Worm (Caenorhabditis elegans) whole organism, late embryonic: ENCODE results near the gene oig-4.

Source experiments
- C38D4.7 ChIP-seq: fragments of 200-800 bp; sonication (Bioruptor generic); optimal IDR thresholded peaks from 2 replicates; lab custom pipeline; 2018; ENCODE audit warnings: mild to moderate bottlenecking, missing genetic modification characterization, moderate library complexity, missing compliant biosample characterization
- K02D7.2 ChIP-seq: sonication (generic microtip); optimal IDR thresholded peaks from 2 replicates; lab custom pipeline; 2017; ENCODE audit warnings: mild to moderate bottlenecking, missing genetic modification characterization, missing compliant biosample characterization
- K09A11.1 ChIP-seq: sonication (generic microtip); optimal IDR thresholded peaks from 2 replicates; lab custom pipeline; 2017; ENCODE audit warnings: antibody characterized with exemption, mild to moderate bottlenecking, missing genetic modification characterization, missing compliant biosample characterization; ENCODE audit not compliant: insufficient read depth
- T23F11.4 ChIP-seq: fragments of 200-800 bp; sonication (Bioruptor generic); optimal IDR thresholded peaks from 2 replicates; lab custom pipeline; 2018; ENCODE audit warnings: mild to moderate bottlenecking, missing genetic modification characterization, missing compliant biosample characterization
- Y22D7AL.16 ChIP-seq: sonication (generic microtip); optimal IDR thresholded peaks from 2 replicates; lab custom pipeline; 2016; ENCODE audit warnings: missing genetic modification characterization, missing compliant biosample characterization
- ahr-1 ChIP-seq: sonication (generic microtip); optimal IDR thresholded peaks from 2 replicates; lab custom pipeline; 2016; ENCODE audit warnings: missing genetic modification characterization, missing compliant biosample characterization
- ceh-18 ChIP-seq: sonication (generic microtip); optimal IDR thresholded peaks from 2 replicates; lab custom pipeline; 2016; ENCODE audit warnings: missing genetic modification characterization, missing compliant biosample characterization
- ceh-19 ChIP-seq: fragments of 200-800 bp; sonication (Bioruptor generic); optimal IDR thresholded peaks from 2 replicates; lab custom pipeline; 2018; ENCODE audit warnings: mild to moderate bottlenecking, missing genetic modification characterization, missing compliant biosample characterization
- ceh-2 ChIP-seq: sonication (generic microtip); optimal IDR thresholded peaks from 2 replicates; lab custom pipeline; 2016; ENCODE audit warnings: missing genotype, missing genetic modification characterization, missing compliant biosample characterization
- ceh-24 ChIP-seq: sonication (generic microtip); optimal IDR thresholded peaks from 2 replicates; lab custom pipeline; 2016; ENCODE audit warnings: mild to moderate bottlenecking, missing genetic modification characterization, missing compliant biosample characterization
- ceh-48 ChIP-seq: sonication (generic microtip); optimal IDR thresholded peaks from 2 replicates; lab custom pipeline; 2016; ENCODE audit warnings: missing genetic modification characterization, inconsistent platforms, missing compliant biosample characterization
- ceh-9 ChIP-seq: sonication (generic microtip); optimal IDR thresholded peaks from 2 replicates; lab custom pipeline; 2016; ENCODE audit warnings: mild to moderate bottlenecking, missing genetic modification characterization, inconsistent platforms, missing compliant biosample characterization
- che-1 ChIP-seq: sonication (generic microtip); optimal IDR thresholded peaks from 2 replicates; lab custom pipeline; 2016; ENCODE audit warnings: mild to moderate bottlenecking, missing genetic modification characterization, missing compliant biosample characterization
- dve-1 ChIP-seq: sonication (generic microtip); optimal IDR thresholded peaks from 2 replicates; lab custom pipeline; 2017; ENCODE audit warnings: antibody characterized with exemption, mild to moderate bottlenecking, missing genetic modification characterization, missing compliant biosample characterization
- elt-2 ChIP-seq: sonication (generic microtip); optimal IDR thresholded peaks from 2 replicates; lab custom pipeline; 2016; ENCODE audit warnings: missing genetic modification reagents, missing genetic modification characterization, missing compliant biosample characterization
- elt-4 ChIP-seq: sonication (generic microtip); optimal IDR thresholded peaks from 2 replicates; lab custom pipeline; 2016; ENCODE audit warnings: missing genetic modification characterization, missing compliant biosample characterization
- ets-4 ChIP-seq: sonication (generic microtip); optimal IDR thresholded peaks from 2 replicates; lab custom pipeline; 2016; ENCODE audit warnings: missing genetic modification characterization, missing compliant biosample characterization
- eyg-1 ChIP-seq: sonication (generic microtip); optimal IDR thresholded peaks from 2 replicates; lab custom pipeline; 2016; ENCODE audit warnings: missing genotype, missing genetic modification characterization, missing compliant biosample characterization
- fax-1 ChIP-seq: sonication (generic microtip); optimal IDR thresholded peaks from 2 replicates; lab custom pipeline; 2016; ENCODE audit warnings: missing genotype, missing genetic modification characterization, missing compliant biosample characterization
- fkh-10 ChIP-seq: fragments of 150-350 bp; optimal IDR thresholded peaks from 2 replicates; lab custom pipeline; 2014; ENCODE audit warnings: missing biosample characterization, missing genetic modification reagents, missing genetic modification characterization
- fkh-6 ChIP-seq: sonication (generic microtip); optimal IDR thresholded peaks from 2 replicates; lab custom pipeline; 2016; ENCODE audit warnings: missing genetic modification characterization, missing compliant biosample characterization
- gmeb-2 ChIP-seq: sonication (generic microtip); optimal IDR thresholded peaks from 2 replicates; lab custom pipeline; 2016; ENCODE audit warnings: missing genetic modification characterization, inconsistent platforms, missing compliant biosample characterization
- hlh-13 ChIP-seq: fragments of 200-800 bp; sonication (Bioruptor generic); optimal IDR thresholded peaks from 2 replicates; lab custom pipeline; 2018; ENCODE audit warnings: mild to moderate bottlenecking, missing genetic modification characterization, missing compliant biosample characterization
- hlh-15 ChIP-seq: sonication (generic microtip); optimal IDR thresholded peaks from 2 replicates; lab custom pipeline; 2016; ENCODE audit warnings: missing genetic modification characterization, missing compliant biosample characterization
- hlh-8 ChIP-seq: sonication (generic microtip); optimal IDR thresholded peaks from 2 replicates; lab custom pipeline; 2016; ENCODE audit warnings: missing genotype, missing genetic modification characterization, missing compliant biosample characterization
- lin-11 ChIP-seq: fragments of 200-800 bp; sonication (Bioruptor generic); optimal IDR thresholded peaks from 2 replicates; lab custom pipeline; 2018; ENCODE audit warnings: mild to moderate bottlenecking, missing genetic modification characterization, missing compliant biosample characterization
- madf-2 ChIP-seq: sonication (generic microtip); optimal IDR thresholded peaks from 2 replicates; lab custom pipeline; 2017; ENCODE audit warnings: missing genetic modification characterization, missing compliant biosample characterization
- nhr-11 ChIP-seq: fragments of 150-350 bp; optimal IDR thresholded peaks from 2 replicates; lab custom pipeline; 2014; ENCODE audit warnings: missing biosample characterization, missing genetic modification characterization
- pag-3 ChIP-seq: sonication (generic microtip); optimal IDR thresholded peaks from 2 replicates; lab custom pipeline; 2016; ENCODE audit warnings: missing compliant biosample characterization, missing genetic modification characterization, borderline replicate concordance
- pat-9 ChIP-seq: fragments of 200-800 bp; sonication (Bioruptor generic); optimal IDR thresholded peaks from 2 replicates; lab custom pipeline; 2018; ENCODE audit warnings: mild to moderate bottlenecking, missing genetic modification characterization, moderate library complexity, missing compliant biosample characterization
- pha-2 ChIP-seq: sonication (generic microtip); optimal IDR thresholded peaks from 2 replicates; lab custom pipeline; 2017; ENCODE audit warnings: mild to moderate bottlenecking, missing genetic modification characterization, missing compliant biosample characterization
- pha-4 ChIP-seq: fragments of 150-350 bp; optimal IDR thresholded peaks from 2 replicates; lab custom pipeline; 2018; ENCODE audit warnings: missing biosample characterization, missing genetic modification reagents, missing genetic modification characterization
- rnt-1 ChIP-seq: sonication (generic microtip); optimal IDR thresholded peaks from 2 replicates; lab custom pipeline; 2016; ENCODE audit warnings: missing genetic modification characterization, missing compliant biosample characterization
- sox-2 ChIP-seq: fragments of 200-800 bp; sonication (Bioruptor generic); IDR thresholded peaks from 2 replicates; pipeline ENCODE4 v1.3.6; 2022; ENCODE audit warnings: missing genetic modification reagents, missing genetic modification characterization, missing compliant biosample characterization
- sox-4 ChIP-seq: sonication (generic microtip); optimal IDR thresholded peaks from 2 replicates; lab custom pipeline; 2017; ENCODE audit warnings: mild to moderate bottlenecking, missing genetic modification characterization, inconsistent platforms, missing compliant biosample characterization
- syd-9 ChIP-seq: sonication (generic microtip); optimal IDR thresholded peaks from 2 replicates; lab custom pipeline; 2016; ENCODE audit warnings: mild to moderate bottlenecking, missing genetic modification characterization, moderate library complexity, missing compliant biosample characterization

Gene oig-4

DNA sequence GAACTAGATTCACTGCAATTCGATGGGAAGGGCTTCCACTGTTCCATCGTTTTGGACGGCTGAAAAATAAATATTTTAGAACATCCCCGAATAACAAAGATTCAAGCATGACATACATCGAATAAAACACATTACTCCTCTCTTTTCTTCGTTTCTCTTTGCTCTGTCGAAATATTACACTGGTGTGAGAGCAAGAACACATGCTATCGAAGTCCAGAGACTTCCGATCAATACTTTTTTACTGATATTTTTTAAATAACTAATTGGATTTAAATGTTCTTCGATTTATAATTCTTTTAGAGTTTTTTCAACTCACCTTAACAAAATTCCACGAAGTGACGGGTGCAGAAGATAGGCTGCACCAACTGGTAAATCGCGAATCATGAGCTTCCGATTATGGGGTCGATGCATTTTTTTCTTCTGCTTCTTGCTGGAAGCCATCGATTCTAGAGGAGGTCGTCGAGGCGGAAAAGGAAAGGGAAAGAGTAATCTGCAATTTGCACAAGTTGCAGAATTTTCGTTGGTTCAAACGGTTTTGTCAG, at the start of gene oig-4, which contains the start of gene R07G3.7:
oig-4 (plus strand) TSS at position 301 of the 542 bp plus-strand sequence.
R07G3.7 (minus strand) TSS at position 492 of the 542 bp plus-strand sequence.
- TF ChIP-seq fax-1 (tag; lab: Kevin White, UChicago) (no peak), ets-4 (no peak), eyg-1 (no peak), ceh-9 (no peak), lin-11 (tag; lab: Kevin White, UChicago) (no peak)

ce11 chrII:7570305-7570704, 43.0 kb upstream of the oig-4 start, which contains the start of gene F35D2.3:
Gene F35D2.3 (plus strand): TSS chrII:7570605.
- no peak for TF ChIP-seq rnt-1
- no peak for TF ChIP-seq gmeb-2 (tag; lab: Kevin White, UChicago)
- TF ChIP-seq elt-2 (tag; lab: Kevin White, UChicago) = no peak
- no peak for TF ChIP-seq sox-2
- no peak for TF ChIP-seq ceh-48
- TF ChIP-seq hlh-8 (tag; lab: Kevin White, UChicago) = no peak

- TF ChIP-seq ceh-18 (tag; lab: Kevin White, UChicago) (no peak), rnt-1 (no peak), sox-2 (no peak), sox-4 (no peak), hlh-15 (tag; lab: Kevin White, UChicago) (no peak), pat-9 (tag; lab: Kevin White, UChicago) (no peak), dve-1 (no peak)
Measured at ce11 chrII:7570820-7571219, 42.5 kb upstream of the oig-4 start.

DNA sequence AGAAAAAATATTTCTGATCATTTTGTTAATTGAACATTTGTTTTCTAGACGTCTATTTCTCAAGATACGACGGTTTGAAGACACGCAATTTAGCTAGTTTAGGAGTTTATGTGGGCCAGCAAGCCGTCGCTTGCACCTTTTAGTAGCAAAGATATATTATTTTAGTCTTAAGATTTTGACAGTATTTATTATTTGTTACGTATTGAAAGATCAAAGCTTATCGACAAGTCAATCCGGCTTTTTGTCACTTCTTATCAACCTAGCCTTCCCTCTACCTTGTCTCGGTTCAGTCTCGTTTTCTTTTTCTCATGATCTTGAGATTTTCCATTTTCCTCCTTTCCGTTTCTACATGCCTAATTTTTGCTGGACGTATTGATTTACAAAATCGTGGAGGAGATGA, 39.2 kb upstream of the oig-4 start, which contains the start of gene F35D2.2:
F35D2.2 (plus strand) TSS at position 301 of the 400 bp plus-strand sequence.
- TF ChIP-seq gmeb-2 (tag; lab: Kevin White, UChicago) (no peak), elt-2 (tag; lab: Kevin White, UChicago) (no peak), hlh-13 (GFP tag; lab: Kevin White, UChicago) (no peak), syd-9 (tag; lab: Kevin White, UChicago) (no peak), rnt-1 (no peak), pha-4 (tag; lab: Kevin White, UChicago) (no peak), hlh-8 (tag; lab: Kevin White, UChicago) (no peak), ets-4 (no peak), K09A11.1 (tag; lab: Kevin White, UChicago) (no peak), Y22D7AL.16 (tag; lab: Kevin White, UChicago) (no peak), K02D7.2 (tag; lab: Kevin White, UChicago) (no peak), sox-4 (no peak), pag-3 (no peak)

DNA sequence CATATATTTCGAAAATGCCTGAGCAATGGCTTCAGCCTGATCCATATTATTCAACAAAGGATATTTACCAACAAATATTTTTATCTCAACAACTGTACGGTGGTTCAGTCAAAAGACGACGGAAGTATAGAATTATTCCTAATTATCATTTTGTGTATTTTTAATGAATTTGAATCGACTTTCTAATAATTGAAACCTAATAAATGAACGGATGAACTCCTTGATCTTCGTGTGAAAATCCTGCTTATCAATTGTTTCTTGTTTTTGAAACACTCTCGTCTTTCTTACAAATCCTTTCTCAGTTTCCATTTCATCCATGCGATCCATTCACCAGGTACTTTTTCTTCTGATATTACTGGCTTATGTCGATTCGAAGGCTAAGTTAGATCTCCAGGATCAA, 37.7 kb upstream of the oig-4 start, which contains the start of gene F35D2.1:
F35D2.1 (plus strand) TSS at position 301 of the 400 bp plus-strand sequence.
- no peak for TF ChIP-seq fkh-10 (GFP tag; lab: Kevin White, UChicago)
- no peak for TF ChIP-seq ceh-19
- no peak for TF ChIP-seq ceh-24 (tag; lab: Kevin White, UChicago)
- no peak for TF ChIP-seq T23F11.4 (GFP tag; lab: Kevin White, UChicago)
- no peak for TF ChIP-seq sox-4
- no peak for TF ChIP-seq fkh-6 (tag; lab: Kevin White, UChicago)
- TF ChIP-seq C38D4.7 (GFP tag; lab: Kevin White, UChicago) = no peak
- no peak for TF ChIP-seq nhr-11 (tag; lab: Kevin White, UChicago)
- no peak for TF ChIP-seq ahr-1 (tag; lab: Kevin White, UChicago)

DNA sequence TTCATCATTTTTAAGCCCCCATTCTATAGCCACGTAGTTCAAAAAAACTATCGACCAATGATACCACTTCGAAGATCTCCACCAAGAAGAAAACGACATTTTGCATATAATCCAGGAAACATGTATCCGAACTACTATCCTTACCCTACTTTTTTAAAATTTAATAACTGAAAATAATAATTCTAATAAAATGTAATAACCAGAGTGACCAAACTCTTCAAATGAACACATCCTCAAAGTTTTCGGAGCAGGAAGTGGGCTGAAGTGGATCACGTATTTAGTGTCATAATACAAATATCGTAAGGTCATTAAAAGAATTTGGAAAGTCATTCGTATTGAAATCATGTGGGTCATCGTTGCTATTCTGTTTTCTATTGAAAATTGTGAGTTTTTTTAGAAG, 35.9 kb upstream of the oig-4 start, which contains the start of gene F35D2.6:
F35D2.6 (plus strand) TSS at position 301 of the 400 bp plus-strand sequence.
- no peak for TF ChIP-seq madf-2
- no peak for TF ChIP-seq che-1 (tag; lab: Kevin White, UChicago)
- no peak for TF ChIP-seq K09A11.1 (tag; lab: Kevin White, UChicago)
- TF ChIP-seq ets-4 = no peak
- TF ChIP-seq ceh-2 = no peak
- no peak for TF ChIP-seq lin-11 (tag; lab: Kevin White, UChicago)
- TF ChIP-seq elt-4 = no peak
- TF ChIP-seq fax-1 (tag; lab: Kevin White, UChicago) = no peak
- no peak for TF ChIP-seq pha-2
